Fruit fly (Drosophila melanogaster) whole organism, embryonic: Measurements from ENCODE around the gene CCAP-R.

Experiments used
- Atf-2 ChIP-seq: fragments of 200-800 bp; sonication (Bioruptor generic); optimal IDR thresholded peaks from 2 replicates; lab custom pipeline; 2016; ENCODE audit warnings: missing biosample characterization, missing genetic modification characterization
- Atf3 ChIP-seq: fragments of 200-800 bp; sonication (Bioruptor generic); optimal IDR thresholded peaks from 3 replicates; lab custom pipeline; 2016; ENCODE audit warnings: missing biosample characterization, missing genetic modification characterization
- Bteb2 ChIP-seq: fragments of 200-800 bp; sonication (Bioruptor generic); optimal IDR thresholded peaks from 2 replicates; lab custom pipeline; 2016; ENCODE audit warnings: missing biosample characterization, missing genetic modification characterization
- CG10565 ChIP-seq: fragments of 200-800 bp; sonication (Bioruptor generic); optimal IDR thresholded peaks from 3 replicates; lab custom pipeline; 2016; ENCODE audit warnings: missing biosample characterization, mild to moderate bottlenecking, missing genetic modification characterization
- CG11560 ChIP-seq: fragments of 200-800 bp; sonication (Bioruptor generic); IDR thresholded peaks from 3 replicates; pipeline ENCODE4 v1.3.6; 2022; ENCODE audit warnings: missing biosample characterization, missing genetic modification characterization
- CG12155 ChIP-seq: fragments of 200-800 bp; sonication (Bioruptor generic); optimal IDR thresholded peaks from 3 replicates; lab custom pipeline; 2016; ENCODE audit warnings: missing biosample characterization, missing genetic modification characterization
- CG12299 ChIP-seq: fragments of 200-800 bp; sonication (Bioruptor generic); optimal IDR thresholded peaks from 2 replicates; lab custom pipeline; 2018; ENCODE audit warnings: missing biosample characterization, mild to moderate bottlenecking, missing genetic modification characterization
- CG14014 ChIP-seq: fragments of 200-800 bp; sonication (Bioruptor generic); IDR thresholded peaks from 2 replicates; pipeline ENCODE4 v1.3.6; 2022; ENCODE audit warnings: missing biosample characterization, missing genetic modification characterization
- CG15073 ChIP-seq: fragments of 200-800 bp; sonication (Bioruptor generic); optimal IDR thresholded peaks from 2 replicates; lab custom pipeline; 2016; ENCODE audit warnings: missing biosample characterization, missing genetic modification characterization
- CG1647 ChIP-seq: fragments of 200-800 bp; sonication (Bioruptor generic); optimal IDR thresholded peaks from 3 replicates; lab custom pipeline; 2016; ENCODE audit warnings: missing biosample characterization, missing genetic modification characterization
- CG17359 ChIP-seq: fragments of 200-800 bp; sonication (Bioruptor generic); optimal IDR thresholded peaks from 3 replicates; lab custom pipeline; 2018; ENCODE audit warnings: missing biosample characterization, mild to moderate bottlenecking, missing genetic modification characterization, moderate library complexity
- CG18476 ChIP-seq: fragments of 200-800 bp; sonication (Bioruptor generic); optimal IDR thresholded peaks from 2 replicates; lab custom pipeline; 2016; ENCODE audit warnings: missing biosample characterization, mild to moderate bottlenecking, missing genetic modification characterization
- CG30431 ChIP-seq: fragments of 200-800 bp; sonication (Bioruptor generic); optimal IDR thresholded peaks from 2 replicates; lab custom pipeline; 2017; ENCODE audit warnings: missing biosample characterization, missing genetic modification characterization
- CG3065 ChIP-seq: fragments of 200-800 bp; sonication (Bioruptor generic); optimal IDR thresholded peaks from 2 replicates; lab custom pipeline; 2016; ENCODE audit warnings: missing biosample characterization, missing genetic modification characterization
- CG31388 ChIP-seq: fragments of 200-800 bp; sonication (Bioruptor generic); optimal IDR thresholded peaks from 2 replicates; lab custom pipeline; 2016; ENCODE audit warnings: missing biosample characterization, missing genetic modification characterization
- CG3281 ChIP-seq: fragments of 200-800 bp; sonication (Bioruptor generic); optimal IDR thresholded peaks from 3 replicates; lab custom pipeline; 2017; ENCODE audit warnings: missing biosample characterization, mild to moderate bottlenecking, missing genetic modification characterization
- CG33557 ChIP-seq: fragments of 200-800 bp; sonication (Bioruptor generic); optimal IDR thresholded peaks from 2 replicates; lab custom pipeline; 2019; ENCODE audit warnings: missing biosample characterization, mild to moderate bottlenecking, missing genetic modification characterization, moderate library complexity
- CG6175 ChIP-seq: fragments of 200-800 bp; sonication (Bioruptor generic); IDR thresholded peaks from 3 replicates; pipeline ENCODE4 v1.3.6; 2022; ENCODE audit warnings: missing biosample characterization, missing genetic modification characterization
- CG8281 ChIP-seq: fragments of 200-800 bp; sonication (Bioruptor generic); optimal IDR thresholded peaks from 2 replicates; lab custom pipeline; 2018; ENCODE audit warnings: missing biosample characterization, mild to moderate bottlenecking, missing genetic modification characterization, moderate library complexity
- CG9932 ChIP-seq: fragments of 200-800 bp; sonication (Bioruptor generic); IDR thresholded peaks from 2 replicates; pipeline ENCODE4 v1.3.6; 2022; ENCODE audit warnings: missing biosample characterization, missing genetic modification characterization
- Doc3 ChIP-seq: fragments of 200-800 bp; sonication (Bioruptor generic); IDR thresholded peaks from 3 replicates; pipeline ENCODE4 v1.3.6; 2022; ENCODE audit warnings: missing biosample characterization, missing genetic modification characterization; ENCODE audit not compliant: partially characterized antibody
- Fer1 ChIP-seq: fragments of 200-800 bp; sonication (Bioruptor generic); optimal IDR thresholded peaks from 2 replicates; lab custom pipeline; 2017; ENCODE audit warnings: missing biosample characterization, mild to moderate bottlenecking, missing genetic modification characterization
- HLH4C ChIP-seq: fragments of 200-800 bp; sonication (Bioruptor generic); IDR thresholded peaks from 3 replicates; pipeline ENCODE4 v1.3.6; 2022; ENCODE audit warnings: missing biosample characterization, missing genetic modification characterization; ENCODE audit not compliant: partially characterized antibody
- Hr39 ChIP-seq: fragments of >200 bp; optimal IDR thresholded peaks from 2 replicates; lab custom pipeline; 2017
- Hr51 ChIP-seq, 2 experiments: fragments of 200-800 bp; sonication (Bioruptor generic); optimal IDR thresholded peaks; 2 replicates in 1 of 2; 3 replicates in 1 of 2; lab custom pipeline; 2016 to 2018; ENCODE audit warnings: missing biosample characterization in 2 of 2, missing genetic modification characterization in 2 of 2, mild to moderate bottlenecking in 1 of 2, moderate library complexity in 1 of 2
- Mad ChIP-seq: fragments of 200-800 bp; sonication (Bioruptor generic); optimal IDR thresholded peaks from 2 replicates; lab custom pipeline; 2016; ENCODE audit warnings: missing biosample characterization, missing genetic modification characterization
- Med ChIP-seq: fragments of 200-800 bp; sonication (Bioruptor generic); peaks from one replicate; lab custom pipeline; 2016; ENCODE audit warnings: missing biosample characterization, missing genetic modification characterization, mild to moderate bottlenecking, inconsistent platforms, moderate library complexity
- Myb ChIP-seq: fragments of 200-800 bp; sonication (Bioruptor generic); optimal IDR thresholded peaks from 2 replicates; lab custom pipeline; 2016; ENCODE audit warnings: missing biosample characterization, missing genetic modification characterization
- NC2β ChIP-seq: fragments of 200-800 bp; sonication (Bioruptor generic); optimal IDR thresholded peaks from 2 replicates; lab custom pipeline; 2016; ENCODE audit warnings: missing biosample characterization, missing genetic modification characterization
- NK7.1 ChIP-seq: fragments of 200-800 bp; sonication (Bioruptor generic); optimal IDR thresholded peaks from 3 replicates; lab custom pipeline; 2016; ENCODE audit warnings: missing biosample characterization, missing genetic modification characterization
- Neu2 ChIP-seq: fragments of 200-800 bp; sonication (Bioruptor generic); optimal IDR thresholded peaks from 3 replicates; lab custom pipeline; 2016; ENCODE audit warnings: missing biosample characterization, missing genetic modification characterization, borderline replicate concordance
- Ssrp ChIP-seq: fragments of 200-800 bp; sonication (Bioruptor generic); optimal IDR thresholded peaks from 2 replicates; lab custom pipeline; 2018; ENCODE audit warnings: missing biosample characterization, mild to moderate bottlenecking, missing genetic modification characterization, moderate library complexity
- Tbp ChIP-seq: fragments of >200 bp; optimal IDR thresholded peaks from 2 replicates; lab custom pipeline; 2018; ENCODE audit warnings: missing biosample characterization, missing genetic modification characterization
- Vsx1 ChIP-seq: fragments of 200-800 bp; sonication (Bioruptor generic); optimal IDR thresholded peaks from 2 replicates; lab custom pipeline; 2017; ENCODE audit warnings: missing biosample characterization, mild to moderate bottlenecking, missing genetic modification characterization, missing genetic modification reagents
- amos ChIP-seq: fragments of 200-800 bp; sonication (Bioruptor generic); IDR thresholded peaks from 2 replicates; pipeline ENCODE4 v1.3.6; 2022; ENCODE audit warnings: missing biosample characterization, missing genetic modification characterization; ENCODE audit not compliant: partially characterized antibody
- bcd ChIP-seq: fragments of 200-800 bp; sonication (Bioruptor generic); optimal IDR thresholded peaks from 2 replicates; lab custom pipeline; 2017; ENCODE audit warnings: missing biosample characterization, mild to moderate bottlenecking, missing genetic modification characterization
- br ChIP-seq: fragments of >200 bp; optimal IDR thresholded peaks from 2 replicates; lab custom pipeline; 2017
- chm ChIP-seq: fragments of 200-800 bp; sonication (Bioruptor generic); IDR thresholded peaks from 2 replicates; pipeline ENCODE4 v1.3.6; 2022; ENCODE audit warnings: missing biosample characterization, missing genetic modification characterization
- chn ChIP-seq: fragments of 200-800 bp; sonication (Bioruptor generic); optimal IDR thresholded peaks from 2 replicates; lab custom pipeline; 2016; ENCODE audit warnings: missing biosample characterization, missing genetic modification characterization
- fd102C ChIP-seq: fragments of 200-800 bp; sonication (Bioruptor generic); optimal IDR thresholded peaks from 2 replicates; lab custom pipeline; 2018; ENCODE audit warnings: missing biosample characterization, mild to moderate bottlenecking, missing genetic modification characterization, moderate library complexity
- fd96Cb ChIP-seq: fragments of 200-800 bp; sonication (Bioruptor generic); optimal IDR thresholded peaks from 2 replicates; lab custom pipeline; 2018; ENCODE audit warnings: missing biosample characterization, mild to moderate bottlenecking, missing genetic modification characterization, moderate library complexity
- gcm2 ChIP-seq: fragments of 200-800 bp; sonication (Bioruptor generic); optimal IDR thresholded peaks from 2 replicates; lab custom pipeline; 2016; ENCODE audit warnings: missing biosample characterization, missing genetic modification characterization
- gt ChIP-seq: fragments of 200-800 bp; sonication (Bioruptor generic); IDR thresholded peaks from 2 replicates; pipeline ENCODE4 v1.3.6; 2022; ENCODE audit warnings: missing biosample characterization, missing genetic modification characterization
- pho ChIP-seq: fragments of 200-800 bp; sonication (Bioruptor generic); optimal IDR thresholded peaks from 2 replicates; lab custom pipeline; 2016; ENCODE audit warnings: missing biosample characterization, missing genetic modification characterization
- pnt ChIP-seq: fragments of 200-800 bp; sonication (Bioruptor generic); optimal IDR thresholded peaks from 3 replicates; lab custom pipeline; 2016; ENCODE audit warnings: missing biosample characterization, missing genetic modification characterization
- ro ChIP-seq: fragments of 200-800 bp; sonication (Bioruptor generic); IDR thresholded peaks from 2 replicates; pipeline ENCODE4 v1.3.6; 2022; ENCODE audit warnings: missing biosample characterization, missing genetic modification characterization
- schlank ChIP-seq: fragments of 200-800 bp; sonication (Bioruptor generic); optimal IDR thresholded peaks from 2 replicates; lab custom pipeline; 2018; ENCODE audit warnings: missing biosample characterization, mild to moderate bottlenecking, missing genetic modification characterization
- sima ChIP-seq: fragments of 200-800 bp; sonication (Bioruptor generic); optimal IDR thresholded peaks from 2 replicates; lab custom pipeline; 2016; ENCODE audit warnings: missing biosample characterization, missing genetic modification characterization
- sr ChIP-seq: fragments of 200-800 bp; sonication (Bioruptor generic); IDR thresholded peaks from 3 replicates; pipeline ENCODE4 v1.3.6; 2022; ENCODE audit warnings: missing biosample characterization, missing genetic modification characterization
- sug ChIP-seq: fragments of 200-800 bp; optimal IDR thresholded peaks from 2 replicates; lab custom pipeline; 2019; ENCODE audit warnings: missing biosample characterization, mild to moderate bottlenecking, missing genetic modification characterization, moderate library complexity
- unpg ChIP-seq: fragments of 200-800 bp; sonication (Bioruptor generic); optimal IDR thresholded peaks from 3 replicates; lab custom pipeline; 2018; ENCODE audit warnings: missing biosample characterization, mild to moderate bottlenecking, missing genetic modification characterization, moderate library complexity
- vvl ChIP-seq: fragments of 200-800 bp; sonication (Bioruptor generic); IDR thresholded peaks from 2 replicates; pipeline ENCODE4 v1.3.6; 2022; ENCODE audit warnings: missing biosample characterization, missing genetic modification characterization

The CCAP-R gene

dm6 chr3R:25879324-25879766 is 76.7 kb downstream of the CCAP-R start (continued):
- no peak for TF ChIP-seq Neu2 (GFP tag; lab: Kevin White, UChicago)
- no peak for TF ChIP-seq HLH4C (GFP tag; lab: Robert Waterston, UW)
- peak; percentile 29 for TF ChIP-seq Myb
- peak; percentile 36 for TF ChIP-seq Fer1 (GFP tag; lab: Kevin White, UChicago)
- no peak for TF ChIP-seq amos (GFP tag; lab: Robert Waterston, UW)
- TF ChIP-seq CG9932 (GFP tag; lab: Robert Waterston, UW), result no peak; the same call in none of the 2 replicates
- no peak for TF ChIP-seq Vsx1 (GFP tag; lab: Kevin White, UChicago)
- no peak for TF ChIP-seq Doc3 (GFP tag; lab: Robert Waterston, UW)
- peak; percentile 21 for TF ChIP-seq CG3065
- no peak for TF ChIP-seq sima (GFP tag; lab: Kevin White, UChicago)
- TF ChIP-seq CG18476 (GFP tag; lab: Kevin White, UChicago), result peak; percentile 48
- peak; percentile 71 for TF ChIP-seq chn (GFP tag; lab: Kevin White, UChicago)
- TF ChIP-seq NK7.1, result peak; percentile 60
- peak; percentile 50 for TF ChIP-seq CG12155
- peak; percentile 54 for TF ChIP-seq gcm2
- peak; percentile 15 for TF ChIP-seq pnt (GFP tag; lab: Kevin White, UChicago)
- peak; percentile 9 for TF ChIP-seq CG15073 (GFP tag; lab: Kevin White, UChicago)
- TF ChIP-seq fd102C (GFP tag; lab: Kevin White, UChicago), result no peak
- peak; percentile 72 for TF ChIP-seq Atf-2
- TF ChIP-seq CG30431 (GFP tag; lab: Kevin White, UChicago), result peak; percentile 42
- no peak for TF ChIP-seq CG10565 (GFP tag; lab: Kevin White, UChicago)
- TF ChIP-seq CG12299, result no peak
- TF ChIP-seq CG6175 (GFP tag; lab: Robert Waterston, UW), result no peak; the same call in 2 of the 3 replicates
- peak; percentile 70 for TF ChIP-seq CG3281 (GFP tag; lab: Kevin White, UChicago)
- TF ChIP-seq NC2β (GFP tag; lab: Kevin White, UChicago), result peak; percentile 70
- TF ChIP-seq Mad (GFP tag; lab: Kevin White, UChicago), result peak; percentile 45
- TF ChIP-seq gt (GFP tag; lab: Robert Waterston, UW), result no peak; the same call in 1 of the 2 replicates
- TF ChIP-seq ro (GFP tag; lab: Robert Waterston, UW), result peak; percentile 55; the same call in 1 of the 2 replicates
- TF ChIP-seq CG14014 (GFP tag; lab: Robert Waterston, UW), result peak; percentile 76
- TF ChIP-seq bcd (GFP tag; lab: Kevin White, UChicago), result peak; percentile 74
- TF ChIP-seq vvl (GFP tag; lab: Robert Waterston, UW), result peak; percentile 91
- TF ChIP-seq fd96Cb (tag; lab: Kevin White, UChicago), result peak; percentile 84
- no peak for TF ChIP-seq CG33557 (GFP tag; lab: Kevin White, UChicago)
- TF ChIP-seq CG31388, result no peak
- TF ChIP-seq CG11560, result no peak
- no peak for TF ChIP-seq Tbp (GFP tag; lab: Kevin White, UChicago)
- TF ChIP-seq Med (GFP tag; lab: Kevin White, UChicago), result peak; percentile 96
- TF ChIP-seq Hr51 (GFP tag; optimal IDR thresholded peaks at IDR 0.05; lab: Kevin White, UChicago), result peak; percentile 45 to 83
- no peak for TF ChIP-seq br
- peak; percentile 74 for TF ChIP-seq unpg (GFP tag; lab: Kevin White, UChicago)
- TF ChIP-seq Ssrp (tag; lab: Kevin White, UChicago), result peak; percentile 81
- TF ChIP-seq CG17359, result peak; percentile 89
- no peak; the same call in 1 of the 2 replicates for TF ChIP-seq chm (GFP tag; lab: Robert Waterston, UW)
- TF ChIP-seq sug (tag; lab: Kevin White, UChicago), result peak; percentile 39
- peak; percentile 43 for TF ChIP-seq CG8281
- TF ChIP-seq Atf3 (GFP tag; lab: Kevin White, UChicago), result peak; percentile 48
- peak; percentile 53 for TF ChIP-seq CG1647
- TF ChIP-seq Hr39 (lab: Kevin White, UChicago), result no peak
- TF ChIP-seq pho (GFP tag; lab: Kevin White, UChicago), result peak; percentile 74
- no peak for TF ChIP-seq schlank (tag; lab: Kevin White, UChicago)
- TF ChIP-seq sr (GFP tag; lab: Robert Waterston, UW), result no peak
- TF ChIP-seq Bteb2, result peak; percentile 43
